Fruit fly (Drosophila melanogaster) whole organism, adult: ENCODE results near the gene CG31274.

Source experiments
- CG14711 ChIP-seq: fragments of 200-800 bp; sonication (Bioruptor generic); optimal IDR thresholded peaks from 2 replicates; lab custom pipeline; 2018; ENCODE audit warnings: missing biosample characterization, mild to moderate bottlenecking, missing genetic modification characterization, moderate library complexity
- CG33017 ChIP-seq: fragments of 200-800 bp; sonication (Bioruptor generic); optimal IDR thresholded peaks from 2 replicates; lab custom pipeline; 2018; ENCODE audit warnings: missing biosample characterization, mild to moderate bottlenecking, missing genetic modification characterization, moderate library complexity
- CG7045 ChIP-seq: fragments of 200-800 bp; sonication (Bioruptor generic); optimal IDR thresholded peaks from 2 replicates; lab custom pipeline; 2017; ENCODE audit warnings: missing biosample characterization, mild to moderate bottlenecking, missing genetic modification characterization
- CG7101 ChIP-seq: fragments of 200-800 bp; sonication (Bioruptor generic); optimal IDR thresholded peaks from 2 replicates; lab custom pipeline; 2018; ENCODE audit warnings: missing biosample characterization, mild to moderate bottlenecking, missing genetic modification characterization, moderate library complexity
- Crg-1 ChIP-seq: fragments of 200-800 bp; sonication (Bioruptor generic); optimal IDR thresholded peaks from 2 replicates; lab custom pipeline; 2016; ENCODE audit warnings: missing biosample characterization, missing genetic modification characterization
- bab1 ChIP-seq: fragments of 200-800 bp; sonication (Bioruptor generic); optimal IDR thresholded peaks from 3 replicates; lab custom pipeline; 2019; ENCODE audit warnings: missing biosample characterization, mild to moderate bottlenecking, missing genetic modification characterization, moderate library complexity
- cic ChIP-seq: fragments of 200-800 bp; sonication (Bioruptor generic); optimal IDR thresholded peaks from 2 replicates; lab custom pipeline; 2017; ENCODE audit warnings: missing biosample characterization, mild to moderate bottlenecking, missing genetic modification characterization, moderate library complexity
- kay ChIP-seq: fragments of 200-800 bp; sonication (Bioruptor generic); peaks from one replicate; lab custom pipeline; 2016; ENCODE audit warnings: missing biosample characterization, missing genetic modification characterization, borderline replicate concordance
- pad ChIP-seq: fragments of 200-800 bp; sonication (Bioruptor generic); optimal IDR thresholded peaks from 3 replicates; lab custom pipeline; 2017; ENCODE audit warnings: missing biosample characterization, missing genetic modification characterization, mild to moderate bottlenecking, moderate library complexity, missing genetic modification reagents
- tj ChIP-seq: fragments of 200-800 bp; sonication (Bioruptor generic); optimal IDR thresholded peaks from 3 replicates; lab custom pipeline; 2017; ENCODE audit warnings: missing biosample characterization, mild to moderate bottlenecking, missing genetic modification characterization, moderate library complexity

- TF ChIP-seq CG33017 (tag; lab: Kevin White, UChicago) (no peak), CG7101 (no peak), CG14711 (tag; lab: Kevin White, UChicago) (no peak), kay (GFP tag; lab: Kevin White, UChicago) (peak; percentile 36), cic (GFP tag; lab: Kevin White, UChicago) (no peak), pad (no peak), tj (GFP tag; lab: Kevin White, UChicago) (no peak), Crg-1 (GFP tag; lab: Kevin White, UChicago) (no peak), CG7045 (GFP tag; lab: Kevin White, UChicago) (no peak), bab1 (GFP tag; lab: Kevin White, UChicago) (no peak)
Measured at dm6 chr3R:17018902-17019527, 26.2 kb downstream of the CG31274 start.
